Fruit fly (Drosophila melanogaster): Measurements from ENCODE around the gene CG3632.

DNA sequence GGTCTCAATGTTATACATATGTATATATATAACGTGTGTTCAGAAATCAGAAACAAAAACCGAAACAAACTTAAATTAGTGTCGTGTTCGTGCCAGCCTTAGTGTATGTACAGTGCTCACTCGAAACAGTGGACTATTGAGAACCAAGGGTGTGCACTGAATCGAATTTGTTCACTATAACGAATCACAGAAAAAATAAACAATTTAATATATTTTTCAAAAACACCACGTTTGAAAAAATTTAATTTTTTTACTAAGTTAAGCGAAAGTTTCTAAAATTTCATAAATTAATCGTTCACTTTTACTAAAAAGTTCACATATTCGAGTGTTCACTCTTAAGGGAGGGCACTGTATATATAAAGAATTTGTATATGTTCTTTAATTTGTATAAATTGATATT, 11.3 kb upstream of the CG3632 start:
- peak; percentile 43 for TF ChIP-seq Met (GFP tag; optimal IDR thresholded peaks at IDR 0.05)
- TF ChIP-seq vri (GFP tag; optimal IDR thresholded peaks at IDR 0.05) = peak; percentile 7
- TF ChIP-seq Ets21C (GFP tag; optimal IDR thresholded peaks at IDR 0.05) = no peak
- no peak for TF ChIP-seq Hr38 (GFP tag; optimal IDR thresholded peaks at IDR 0.05)
- no peak for TF ChIP-seq CG6163 (GFP tag; IDR thresholded peaks at IDR 0.05)
- peak; percentile 20 for TF ChIP-seq lz (GFP tag; optimal IDR thresholded peaks at IDR 0.05)
- TF ChIP-seq Ets96B (tag; optimal IDR thresholded peaks at IDR 0.05) = no peak
- no peak for TF ChIP-seq CG8632 (GFP tag; optimal IDR thresholded peaks at IDR 0.05)

Data from whole organism, prepupa.